Worm (Caenorhabditis elegans) whole organism, L4 larva: ENCODE data around the gene tag-234.
"Not testable (repeated sequence)": the region's sequence is repeated elsewhere in the genome, so short reads cannot be mapped to it uniquely, and the experiment has no call there.

Source experiments
- F44E2.7 ChIP-seq: fragments of 200-800 bp; sonication (Bioruptor generic); IDR thresholded peaks from 2 replicates; pipeline ENCODE4 v2.1.2; 2022; ENCODE audit warnings: missing genetic modification characterization, missing compliant biosample characterization
- R02D3.7 ChIP-seq: fragments of 150-350 bp; sonication (generic microtip); optimal IDR thresholded peaks from 3 replicates; lab custom pipeline; 2014; ENCODE audit warnings: missing biosample characterization, missing genetic modification characterization
- Y48G9A.11 ChIP-seq: fragments of 200-800 bp; sonication (Bioruptor generic); IDR thresholded peaks from 2 replicates; pipeline ENCODE4 v1.3.6; 2022; ENCODE audit warnings: missing genetic modification reagents, missing genetic modification characterization, missing compliant biosample characterization
- ZK337.2 ChIP-seq: fragments of 200-800 bp; sonication (Bioruptor generic); IDR thresholded peaks from 2 replicates; pipeline ENCODE4 v1.3.6; 2022; ENCODE audit warnings: missing genetic modification reagents, missing genetic modification characterization, missing compliant biosample characterization
- aha-1 ChIP-seq: fragments of 150-350 bp; peaks from one replicate; lab custom pipeline; 2014; ENCODE audit warnings: missing biosample characterization, missing genetic modification characterization
- attf-4 ChIP-seq: sonication (generic microtip); optimal IDR thresholded peaks from 3 replicates; lab custom pipeline; 2017; ENCODE audit warnings: missing biosample characterization, missing genetic modification characterization
- ceh-82 ChIP-seq: sonication (generic microtip); optimal IDR thresholded peaks from 2 replicates; lab custom pipeline; 2017; ENCODE audit warnings: missing biosample characterization, missing genetic modification characterization
- cey-2 ChIP-seq: sonication (generic microtip); optimal IDR thresholded peaks from 3 replicates; lab custom pipeline; 2017; ENCODE audit warnings: missing genetic modification characterization, mild to moderate bottlenecking, missing compliant biosample characterization, antibody characterized with exemption, borderline replicate concordance; ENCODE audit not compliant: insufficient read depth
- daf-16 ChIP-seq, 3 experiments: sonication (generic microtip); optimal IDR thresholded peaks; 2 replicates each; lab custom pipeline; 2016 to 2017; ENCODE audit warnings: missing genetic modification characterization in 3 of 3, missing genetic modification reagents in 3 of 3, mild to moderate bottlenecking in 2 of 3, missing compliant biosample characterization in 2 of 3, missing biosample characterization in 1 of 3, moderate library complexity in 1 of 3
- daf-19 ChIP-seq: fragments of 200-800 bp; sonication (Bioruptor generic); conservative IDR thresholded peaks from 2 replicates; pipeline ENCODE4 v1.3.6; 2022; ENCODE audit warnings: missing genetic modification characterization, missing compliant biosample characterization
- dmd-6 ChIP-seq: fragments of 200-800 bp; sonication (Bioruptor generic); IDR thresholded peaks from 2 replicates; pipeline ENCODE4 v1.3.6; 2022; ENCODE audit warnings: missing genetic modification reagents, missing genetic modification characterization, missing compliant biosample characterization
- dmd-9 ChIP-seq: fragments of 200-800 bp; sonication (Bioruptor generic); IDR thresholded peaks from 2 replicates; pipeline ENCODE4 v1.3.6; 2022; ENCODE audit warnings: missing genetic modification reagents, missing genetic modification characterization, missing compliant biosample characterization
- dpl-1 ChIP-seq: fragments of 150-350 bp; optimal IDR thresholded peaks from 2 replicates; lab custom pipeline; 2014; ENCODE audit warnings: missing biosample characterization, missing genetic modification reagents, missing genetic modification characterization
- duxl-1 ChIP-seq: sonication (generic microtip); optimal IDR thresholded peaks from 2 replicates; lab custom pipeline; 2016; ENCODE audit warnings: mild to moderate bottlenecking, missing genetic modification characterization, moderate library complexity, missing compliant biosample characterization; ENCODE audit not compliant: poor library complexity
- dve-1 ChIP-seq: sonication (generic microtip); optimal IDR thresholded peaks from 2 replicates; lab custom pipeline; 2017; ENCODE audit warnings: antibody characterized with exemption, mild to moderate bottlenecking, missing genetic modification characterization, missing compliant biosample characterization; ENCODE audit not compliant: insufficient read depth
- fos-1 ChIP-seq: fragments of 150-350 bp; optimal IDR thresholded peaks from 2 replicates; lab custom pipeline; 2014; ENCODE audit warnings: missing biosample characterization, missing genetic modification characterization
- gei-8 ChIP-seq: fragments of 200-800 bp; sonication (Bioruptor generic); optimal IDR thresholded peaks from 2 replicates; lab custom pipeline; 2018; ENCODE audit warnings: mild to moderate bottlenecking, missing genetic modification characterization, missing compliant biosample characterization
- hif-1 ChIP-seq, 2 experiments: sonication (generic microtip); optimal IDR thresholded peaks; 2 replicates each; lab custom pipeline; 2016 to 2017; ENCODE audit warnings: missing compliant biosample characterization in 2 of 2, missing genetic modification characterization in 2 of 2, missing genetic modification reagents in 2 of 2, missing genotype in 2 of 2, mild to moderate bottlenecking in 1 of 2
- jun-1 ChIP-seq: fragments of 150-350 bp; optimal IDR thresholded peaks from 2 replicates; lab custom pipeline; 2014; ENCODE audit warnings: missing biosample characterization, missing genetic modification reagents, missing genetic modification characterization
- lin-15B ChIP-seq: fragments of 150-350 bp; sonication (generic microtip); optimal IDR thresholded peaks from 3 replicates; lab custom pipeline; 2014; ENCODE audit warnings: missing biosample characterization, missing genetic modification characterization
- lin-38 ChIP-seq: fragments of 200-800 bp; sonication (Bioruptor generic); IDR thresholded peaks from 2 replicates; pipeline ENCODE4 v1.3.6; 2022; ENCODE audit warnings: missing genetic modification reagents, missing genetic modification characterization, missing compliant biosample characterization
- lsy-2 ChIP-seq, 2 experiments: fragments of 150-350 bp in 1 of 2; sonication (generic microtip) in 1 of 2; optimal IDR thresholded peaks; 2 replicates each; lab custom pipeline; 2014 to 2017; ENCODE audit warnings: missing biosample characterization in 2 of 2, missing genetic modification characterization in 2 of 2
- madf-9 ChIP-seq: fragments of 200-800 bp; sonication (Bioruptor generic); conservative IDR thresholded peaks from 2 replicates; pipeline ENCODE4 v1.3.6; 2022; ENCODE audit warnings: missing genetic modification reagents, missing genetic modification characterization, missing compliant biosample characterization
- mdt-29 ChIP-seq: fragments of 200-800 bp; sonication (Bioruptor generic); IDR thresholded peaks from 2 replicates; pipeline ENCODE4 v1.3.6; 2022; ENCODE audit warnings: missing genetic modification reagents, missing genetic modification characterization, missing compliant biosample characterization
- mep-1 ChIP-seq: fragments of 150-350 bp; sonication (generic microtip); optimal IDR thresholded peaks from 3 replicates; lab custom pipeline; 2014; ENCODE audit warnings: missing biosample characterization, missing genetic modification characterization
- mes-2 ChIP-seq: sonication (generic microtip); optimal IDR thresholded peaks from 2 replicates; lab custom pipeline; 2016; ENCODE audit warnings: missing genotype, mild to moderate bottlenecking, missing genetic modification characterization, missing compliant biosample characterization; ENCODE audit not compliant: poor library complexity, severe bottlenecking
- nhr-111 ChIP-seq: fragments of 200-800 bp; sonication (Bioruptor generic); optimal IDR thresholded peaks from 2 replicates; lab custom pipeline; 2018; ENCODE audit warnings: mild to moderate bottlenecking, missing genetic modification characterization, missing compliant biosample characterization
- nhr-28 ChIP-seq: fragments of 150-350 bp; optimal IDR thresholded peaks from 2 replicates; lab custom pipeline; 2014; ENCODE audit warnings: missing biosample characterization, missing genetic modification characterization
- nhr-48 ChIP-seq: sonication (generic microtip); optimal IDR thresholded peaks from 2 replicates; lab custom pipeline; 2016; ENCODE audit warnings: mild to moderate bottlenecking, missing genetic modification characterization, missing compliant biosample characterization
- nhr-6 ChIP-seq: fragments of 150-350 bp; optimal IDR thresholded peaks from 2 replicates; lab custom pipeline; 2014; ENCODE audit warnings: missing biosample characterization, missing genetic modification characterization
- pha-4 ChIP-seq, 2 experiments: fragments of 150-350 bp in 1 of 2; fragments of 200-800 bp in 1 of 2; sonication (Bioruptor generic) in 1 of 2; IDR thresholded peaks in 1 of 2; optimal IDR thresholded peaks in 1 of 2; 2 replicates each; pipeline versions ENCODE4 v1.3.6 to Lab custom; 2014 to 2022; ENCODE audit warnings: missing genetic modification characterization in 2 of 2, missing genetic modification reagents in 2 of 2, missing biosample characterization in 1 of 2, missing compliant biosample characterization in 1 of 2
- pqm-1 ChIP-seq: sonication (generic microtip); optimal IDR thresholded peaks from 2 replicates; lab custom pipeline; 2017; ENCODE audit warnings: missing biosample characterization, missing genetic modification characterization
- snpc-1.2 ChIP-seq: fragments of 200-800 bp; sonication (Bioruptor generic); IDR thresholded peaks from 2 replicates; pipeline ENCODE4 v1.3.6; 2022; ENCODE audit warnings: missing genetic modification reagents, missing genetic modification characterization, missing compliant biosample characterization
- tra-1 ChIP-seq: fragments of 200-800 bp; sonication (Bioruptor generic); IDR thresholded peaks from 2 replicates; pipeline ENCODE4 v1.3.6; 2022; ENCODE audit warnings: missing genetic modification reagents, missing genetic modification characterization, missing compliant biosample characterization
- unc-130 ChIP-seq: sonication (generic microtip); optimal IDR thresholded peaks from 2 replicates; lab custom pipeline; 2016; ENCODE audit warnings: missing genetic modification reagents, missing genetic modification characterization, missing compliant biosample characterization
- vab-7 ChIP-seq: fragments of 200-800 bp; sonication (Bioruptor generic); IDR thresholded peaks from 2 replicates; pipeline ENCODE4 v1.3.6; 2022; ENCODE audit warnings: missing genetic modification reagents, missing genetic modification characterization, missing compliant biosample characterization
- ztf-11 ChIP-seq: fragments of 150-350 bp; optimal IDR thresholded peaks from 2 replicates; lab custom pipeline; 2014; ENCODE audit warnings: missing biosample characterization, missing genetic modification characterization

Gene tag-234

DNA sequence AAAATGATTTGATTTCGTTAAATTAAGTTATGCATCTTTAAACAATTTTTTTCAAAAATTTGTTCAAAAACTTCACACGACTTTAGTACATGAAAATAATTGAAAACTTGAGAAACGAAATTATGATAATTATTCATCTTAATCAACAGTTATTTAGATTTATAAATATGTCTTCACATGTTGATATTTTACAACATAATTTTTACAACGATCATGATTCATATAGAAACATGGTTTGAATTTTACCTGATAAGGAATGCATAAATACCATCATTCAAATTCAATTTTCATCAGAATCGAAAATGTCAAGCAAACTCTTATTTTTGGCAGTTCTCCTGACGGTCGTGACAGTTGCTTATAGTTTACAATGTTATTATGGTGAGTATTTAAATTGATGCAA lies at the start of gene tag-234:
tag-234 (plus strand) TSS at position 301 of the 400 bp plus-strand sequence.
- TF ChIP-seq lin-15B (tag; lab: Kevin White, UChicago): no peak
- peak; percentile 7 for TF ChIP-seq nhr-6
- no peak for TF ChIP-seq daf-16 (GFP tag; optimal IDR thresholded peaks at IDR 0.05; lab: Kevin White, UChicago)
- peak; percentile 64 for TF ChIP-seq daf-16 (tag; optimal IDR thresholded peaks at IDR 0.05; lab: Kevin White, UChicago)
- TF ChIP-seq aha-1 (tag; lab: Kevin White, UChicago): no peak
- no peak for TF ChIP-seq vab-7 (GFP tag; lab: Robert Waterston, UW)
- TF ChIP-seq nhr-28 (tag; lab: Kevin White, UChicago): peak; percentile 4

- not testable (repeated sequence) for TF ChIP-seq daf-19 (GFP tag; lab: Robert Waterston, UW); ceh-82; gei-8 (GFP tag; lab: Kevin White, UChicago)
Observed at ce11 chrII:5815382-5815781, 48.6 kb upstream of the tag-234 start, which contains the start of gene wago-5. TSS of gene wago-5 (minus strand) at chrII:5815482.

DNA sequence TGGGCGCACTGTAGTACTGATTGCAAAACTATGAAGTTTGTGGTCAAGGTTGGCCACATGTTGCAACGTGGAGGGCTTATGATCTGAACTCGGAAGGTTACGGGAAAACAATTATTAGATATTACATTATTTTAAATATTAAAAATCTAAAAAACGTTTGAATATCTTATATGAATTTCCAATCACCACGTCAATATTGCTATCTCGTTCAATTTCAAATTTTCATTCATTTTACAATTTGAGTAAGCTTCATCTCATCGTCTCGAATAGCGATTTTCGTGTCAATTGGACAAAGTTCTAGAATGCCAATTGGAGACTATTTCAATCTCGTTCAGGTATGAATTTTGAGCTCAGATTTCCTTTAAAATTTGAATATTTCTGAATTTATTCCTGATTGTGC lies 47.6 kb upstream of the tag-234 start, which contains the start of gene ZK1248.20:
ZK1248.20 (plus strand) TSS at position 301 of the 400 bp plus-strand sequence.
- TF ChIP-seq cey-2 (no peak), pha-4 (GFP tag; IDR thresholded peaks at IDR 0.05; lab: Robert Waterston, UW) (no peak), pha-4 (tag; optimal IDR thresholded peaks at IDR 0.05; lab: Kevin White, UChicago) (no peak), dve-1 (tag; lab: Kevin White, UChicago) (no peak), lin-38 (GFP tag; lab: Robert Waterston, UW) (no peak), nhr-111 (GFP tag; lab: Kevin White, UChicago) (no peak), attf-4 (tag; lab: Kevin White, UChicago) (no peak)

DNA sequence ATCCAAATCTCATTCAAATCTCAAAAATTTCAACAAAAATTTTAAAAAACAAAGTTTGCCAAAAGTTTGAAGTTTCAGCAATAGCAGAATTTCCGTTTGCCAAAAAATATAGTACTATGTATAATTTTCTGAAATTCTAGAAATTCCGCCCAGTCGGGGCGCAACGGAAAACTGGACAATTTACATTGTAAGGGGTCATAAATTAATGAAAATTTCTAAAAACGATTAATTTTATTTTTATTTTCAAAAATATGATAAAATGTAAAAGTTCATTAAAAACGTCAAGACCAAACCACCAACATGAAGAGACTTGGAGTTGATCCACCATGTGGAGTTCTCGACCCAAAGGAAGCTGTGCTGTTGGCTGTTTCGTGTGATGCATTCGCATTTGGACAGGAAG lies 45.7 kb upstream of the tag-234 start, which contains the start of gene ZK1248.4:
ZK1248.4 (plus strand) TSS at position 301 of the 400 bp plus-strand sequence.
- no peak for TF ChIP-seq lsy-2 (tag; optimal IDR thresholded peaks at IDR 0.05; lab: Kevin White, UChicago)
- TF ChIP-seq, all 104 proteins: peak for 0

DNA sequence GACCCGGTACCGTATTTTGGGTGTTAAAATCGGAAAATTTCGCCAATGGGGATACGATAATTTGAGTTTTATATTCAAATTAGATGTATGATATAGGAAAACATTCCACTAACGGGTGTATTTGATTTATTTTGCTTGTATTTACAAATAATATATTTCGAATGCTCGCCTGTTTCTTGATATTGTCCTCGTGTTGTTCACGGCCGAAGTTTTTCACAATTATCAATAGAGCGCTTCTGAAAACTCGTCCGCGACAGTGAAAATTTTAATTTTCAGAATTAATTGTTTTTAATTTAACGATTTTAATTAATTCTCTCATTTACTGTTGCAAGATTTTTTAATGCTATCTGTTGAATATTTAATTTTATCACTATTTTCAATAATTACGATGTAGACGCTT lies 44.3 kb upstream of the tag-234 start:
- no peak for TF ChIP-seq mep-1 (tag; lab: Kevin White, UChicago)
- peak; percentile 90 for TF ChIP-seq lin-38 (GFP tag; lab: Robert Waterston, UW)
- TF ChIP-seq jun-1: no peak
- TF ChIP-seq duxl-1 (tag; lab: Kevin White, UChicago): no peak
- TF ChIP-seq Y48G9A.11 (GFP tag; lab: Robert Waterston, UW): peak; percentile 25; the same call in 1 of the 2 replicates
- TF ChIP-seq vab-7 (GFP tag; lab: Robert Waterston, UW): 0 out of 2 replicates have a peak, but pooled peaks have one; percentile 23
- peak; percentile 97 for TF ChIP-seq mes-2 (tag; lab: Kevin White, UChicago)
- TF ChIP-seq dmd-9: 0 out of 2 replicates have a peak, but pooled peaks have one; percentile 40
- no peak for TF ChIP-seq pha-4 (GFP tag; IDR thresholded peaks at IDR 0.05; lab: Robert Waterston, UW)
- no peak for TF ChIP-seq pha-4 (tag; optimal IDR thresholded peaks at IDR 0.05; lab: Kevin White, UChicago)
- TF ChIP-seq ztf-11 (tag; lab: Kevin White, UChicago): no peak
- TF ChIP-seq unc-130 (GFP tag; lab: Kevin White, UChicago): peak; percentile 91
- TF ChIP-seq pqm-1 (tag; lab: Kevin White, UChicago): no peak
- 0 out of 2 replicates have a peak, but pooled peaks have one; percentile 62 for TF ChIP-seq ZK337.2
- TF ChIP-seq mdt-29 (GFP tag; lab: Robert Waterston, UW): no peak
- peak in 1 of 2 experiments; percentile 54 for TF ChIP-seq hif-1 (tag; optimal IDR thresholded peaks at IDR 0.05; lab: Kevin White, UChicago)
- TF ChIP-seq fos-1: no peak
- no peak for TF ChIP-seq nhr-48 (tag; lab: Kevin White, UChicago)
- TF ChIP-seq snpc-1.2 (GFP tag; lab: Robert Waterston, UW): 0 out of 2 replicates have a peak, but pooled peaks have one; percentile 9
- no peak for TF ChIP-seq F44E2.7 (GFP tag; lab: Robert Waterston, UW)
- peak; percentile 30 for TF ChIP-seq aha-1 (tag; lab: Kevin White, UChicago)
- 0 out of 2 replicates have a peak, but pooled peaks have one; percentile 21 for TF ChIP-seq tra-1 (GFP tag; lab: Robert Waterston, UW)
- TF ChIP-seq nhr-28 (tag; lab: Kevin White, UChicago): peak; percentile 22
- no peak for TF ChIP-seq R02D3.7 (tag; lab: Kevin White, UChicago)
- TF ChIP-seq dpl-1: peak; percentile 24
- peak; percentile 47; the same call in 1 of the 2 replicates for TF ChIP-seq madf-9
- peak; percentile 34 for TF ChIP-seq dmd-6
